In genomic region chrIV:11027560-11027959, ce11 we compare ENCODE assay signal across 2 worm cellular contexts.
A peak's percentile ranks its signal among the peaks of the same experiment; 100 is the strongest.
TF ChIP-seq lines count a peak whose summit lies in the region.

No protein-coding gene starts in this region.

TF ChIP-seq in whole organism, L1 larva, 84 proteins besides CTCF, POLR2A, EP300 and RAD21 (continued from another document):
- TF ChIP-seq lir-3 (tag; optimal IDR thresholded peaks at IDR 0.05; lab: Kevin White, UChicago; ENCODE audit: poor library complexity) (peak; percentile 35), mab-9 (GFP tag; IDR thresholded peaks at IDR 0.05; lab: Robert Waterston, UW) (0 out of 2 replicates have a peak, but pooled peaks have one; percentile 31), ceh-82 (tag; optimal IDR thresholded peaks at IDR 0.05; lab: Kevin White, UChicago) (peak; percentile 39 to 70 (median 65)), irx-1 (tag; optimal IDR thresholded peaks at IDR 0.05; lab: Kevin White, UChicago) (peak; percentile 23), jun-1 (tag; optimal IDR thresholded peaks at IDR 0.05; lab: Kevin White, UChicago) (peak; percentile 70), egl-27 (tag; optimal IDR thresholded peaks at IDR 0.05; lab: Kevin White, UChicago) (peak; percentile 46 to 69), mef-2 (tag; optimal IDR thresholded peaks at IDR 0.05; lab: Kevin White, UChicago) (peak; percentile 54), F16B12.6 (tag; optimal IDR thresholded peaks at IDR 0.05; lab: Kevin White, UChicago) (peak; percentile 33), ceh-63 (GFP tag; optimal IDR thresholded peaks at IDR 0.05; lab: Kevin White, UChicago) (no peak), dpl-1 (GFP tag; optimal IDR thresholded peaks at IDR 0.05; lab: Kevin White, UChicago) (peak; percentile 45 to 49 (median 47))

TF ChIP-seq in whole organism, young adult, 124 proteins besides CTCF, POLR2A, EP300 and RAD21 (continued from another document):
- TF ChIP-seq F57A8.1 (GFP tag; optimal IDR thresholded peaks at IDR 0.05; lab: Kevin White, UChicago) (no peak), hlh-26 (GFP tag; conservative IDR thresholded peaks at IDR 0.05; lab: Robert Waterston, UW) (no peak), dpl-1 (GFP tag; optimal IDR thresholded peaks at IDR 0.05; lab: Kevin White, UChicago) (no peak), nhr-179 (tag; optimal IDR thresholded peaks at IDR 0.05; lab: Kevin White, UChicago) (no peak), F23B12.7 (tag; optimal IDR thresholded peaks at IDR 0.05; lab: Kevin White, UChicago; ENCODE audit: insufficient read depth) (no peak), ztf-26 (tag; optimal IDR thresholded peaks at IDR 0.05; lab: Kevin White, UChicago) (no peak), attf-6 (GFP tag; IDR thresholded peaks at IDR 0.05; lab: Robert Waterston, UW) (no peak), ccch-3 (GFP tag; optimal IDR thresholded peaks at IDR 0.05; lab: Kevin White, UChicago) (no peak), snpc-1.3 (tag; optimal IDR thresholded peaks at IDR 0.05; lab: Kevin White, UChicago; ENCODE audit: insufficient read depth) (no peak), ceh-100 (GFP tag; IDR thresholded peaks at IDR 0.05; lab: Robert Waterston, UW) (no peak)
